Worm (Caenorhabditis elegans) whole organism, L1 larva: ENCODE measurements around the gene lfi-1.

Experiments used
- C34B4.2 ChIP-seq: sonication (generic microtip); optimal IDR thresholded peaks from 2 replicates; lab custom pipeline; 2017; ENCODE audit warnings: mild to moderate bottlenecking, missing genetic modification characterization, missing compliant biosample characterization
- alr-1 ChIP-seq: fragments of 200-800 bp; sonication (Bioruptor generic); optimal IDR thresholded peaks from 2 replicates; lab custom pipeline; 2018; ENCODE audit warnings: borderline replicate concordance, mild to moderate bottlenecking, missing genetic modification characterization, missing compliant biosample characterization
- ceh-88 ChIP-seq: fragments of 200-800 bp; sonication (Bioruptor generic); IDR thresholded peaks from 2 replicates; pipeline ENCODE4 v1.3.6; 2022; ENCODE audit warnings: missing genetic modification characterization, missing compliant biosample characterization
- fos-1 ChIP-seq: fragments of 150-350 bp; optimal IDR thresholded peaks from 2 replicates; lab custom pipeline; 2014; ENCODE audit warnings: missing biosample characterization, missing genetic modification characterization
- jun-1 ChIP-seq: fragments of 150-350 bp; optimal IDR thresholded peaks from 2 replicates; lab custom pipeline; 2014; ENCODE audit warnings: missing biosample characterization, missing genetic modification reagents, missing genetic modification characterization
- lsy-2 ChIP-seq, 2 experiments: fragments of 150-350 bp; optimal IDR thresholded peaks; 2 replicates each; lab custom pipeline; 2014; ENCODE audit warnings: missing biosample characterization in 2 of 2, missing genetic modification characterization in 2 of 2
- mep-1 ChIP-seq: fragments of 150-350 bp; optimal IDR thresholded peaks from 2 replicates; lab custom pipeline; 2014; ENCODE audit warnings: missing biosample characterization, missing genetic modification characterization
- nhr-12 ChIP-seq: sonication (generic microtip); optimal IDR thresholded peaks from 2 replicates; lab custom pipeline; 2017; ENCODE audit warnings: missing biosample characterization, missing genetic modification characterization
- nhr-237 ChIP-seq: fragments of 150-350 bp; optimal IDR thresholded peaks from 2 replicates; lab custom pipeline; 2014; ENCODE audit warnings: missing biosample characterization, missing genetic modification characterization
- nhr-28 ChIP-seq: fragments of 150-350 bp; optimal IDR thresholded peaks from 2 replicates; lab custom pipeline; 2014; ENCODE audit warnings: missing biosample characterization, missing genetic modification characterization
- sptf-1 ChIP-seq: fragments of 150-350 bp; optimal IDR thresholded peaks from 2 replicates; lab custom pipeline; 2014; ENCODE audit warnings: missing biosample characterization, missing genetic modification characterization
- swsn-7 ChIP-seq: sonication (generic microtip); optimal IDR thresholded peaks from 2 replicates; lab custom pipeline; 2016; ENCODE audit warnings: missing genetic modification characterization, missing compliant biosample characterization
- tbx-2 ChIP-seq: sonication (generic microtip); optimal IDR thresholded peaks from 2 replicates; lab custom pipeline; 2016; ENCODE audit warnings: missing genetic modification characterization, missing compliant biosample characterization
- ztf-11 ChIP-seq, 2 experiments: sonication (generic microtip); optimal IDR thresholded peaks; 2 replicates each; lab custom pipeline; 2016 to 2017; ENCODE audit warnings: missing genetic modification characterization in 2 of 2, missing biosample characterization in 1 of 2, missing compliant biosample characterization in 1 of 2

ce11 chrX:4997548-4998087 is 21.0 kb downstream of the lfi-1 start, which contains the start of gene ZC8.6:
- TF ChIP-seq C34B4.2 (tag; lab: Kevin White, UChicago) (no peak), sptf-1 (tag; lab: Kevin White, UChicago) (no peak), nhr-12 (tag; lab: Kevin White, UChicago) (no peak), fos-1 (no peak), ztf-11 (tag; optimal IDR thresholded peaks at IDR 0.05; lab: Kevin White, UChicago) (no peak), tbx-2 (tag; lab: Kevin White, UChicago) (peak; percentile 13), ceh-88 (GFP tag; lab: Robert Waterston, UW) (no peak), swsn-7 (tag; lab: Kevin White, UChicago) (no peak), mep-1 (tag; lab: Kevin White, UChicago) (peak; percentile 68), lsy-2 (tag; optimal IDR thresholded peaks at IDR 0.05; lab: Kevin White, UChicago) (no peak), alr-1 (tag; lab: Kevin White, UChicago) (no peak), nhr-28 (no peak), nhr-237 (tag; lab: Kevin White, UChicago) (no peak), jun-1 (tag; lab: Kevin White, UChicago) (no peak)
